Worm (Caenorhabditis elegans) whole organism, L4 larva: ENCODE measurements around the gene timp-1.

Source experiments
- D1046.2 ChIP-seq: fragments of 200-800 bp; sonication (Bioruptor generic); IDR thresholded peaks from 2 replicates; pipeline ENCODE4 v1.3.6; 2022; ENCODE audit warnings: missing genetic modification characterization, missing compliant biosample characterization
- T20F7.1 ChIP-seq: fragments of 200-800 bp; sonication (Bioruptor generic); optimal IDR thresholded peaks from 2 replicates; lab custom pipeline; 2018; ENCODE audit warnings: mild to moderate bottlenecking, missing genetic modification characterization, missing compliant biosample characterization
- T26A8.4 ChIP-seq: fragments of 200-800 bp; sonication (Bioruptor generic); IDR thresholded peaks from 2 replicates; pipeline ENCODE4 v1.3.6; 2022; ENCODE audit warnings: missing genetic modification characterization, missing compliant biosample characterization
- ZK337.2 ChIP-seq: fragments of 200-800 bp; sonication (Bioruptor generic); IDR thresholded peaks from 2 replicates; pipeline ENCODE4 v1.3.6; 2022; ENCODE audit warnings: missing genetic modification reagents, missing genetic modification characterization, missing compliant biosample characterization
- aha-1 ChIP-seq: fragments of 150-350 bp; peaks from one replicate; lab custom pipeline; 2014; ENCODE audit warnings: missing biosample characterization, missing genetic modification characterization
- arid-1 ChIP-seq: fragments of 200-800 bp; sonication (Bioruptor generic); conservative IDR thresholded peaks from 2 replicates; pipeline ENCODE4 v1.3.6; 2022; ENCODE audit warnings: missing genetic modification reagents, missing genetic modification characterization, missing compliant biosample characterization
- attf-4 ChIP-seq: sonication (generic microtip); optimal IDR thresholded peaks from 3 replicates; lab custom pipeline; 2017; ENCODE audit warnings: missing biosample characterization, missing genetic modification characterization
- ceh-20 ChIP-seq: fragments of 200-800 bp; sonication (Bioruptor generic); IDR thresholded peaks from 2 replicates; pipeline ENCODE4 v1.3.6; 2022; ENCODE audit warnings: missing genetic modification reagents, missing genetic modification characterization, missing compliant biosample characterization
- ceh-28 ChIP-seq: fragments of 150-350 bp; optimal IDR thresholded peaks from 2 replicates; lab custom pipeline; 2014; ENCODE audit warnings: missing biosample characterization, missing genetic modification reagents, missing genetic modification characterization
- ceh-32 ChIP-seq: sonication (generic microtip); optimal IDR thresholded peaks from 2 replicates; lab custom pipeline; 2016; ENCODE audit warnings: mild to moderate bottlenecking, missing genetic modification characterization, missing compliant biosample characterization; ENCODE audit not compliant: poor library complexity
- ceh-82 ChIP-seq: sonication (generic microtip); optimal IDR thresholded peaks from 2 replicates; lab custom pipeline; 2017; ENCODE audit warnings: missing biosample characterization, missing genetic modification characterization
- cey-2 ChIP-seq: sonication (generic microtip); optimal IDR thresholded peaks from 3 replicates; lab custom pipeline; 2017; ENCODE audit warnings: missing genetic modification characterization, mild to moderate bottlenecking, missing compliant biosample characterization, antibody characterized with exemption, borderline replicate concordance; ENCODE audit not compliant: insufficient read depth
- ctbp-1 ChIP-seq: fragments of 200-800 bp; sonication (Bioruptor generic); IDR thresholded peaks from 2 replicates; pipeline ENCODE4 v1.3.6; 2022; ENCODE audit warnings: missing genetic modification reagents, missing genetic modification characterization, missing compliant biosample characterization
- daf-16 ChIP-seq, 3 experiments: sonication (generic microtip); optimal IDR thresholded peaks; 2 replicates each; lab custom pipeline; 2016 to 2017; ENCODE audit warnings: missing genetic modification characterization in 3 of 3, missing genetic modification reagents in 3 of 3, mild to moderate bottlenecking in 2 of 3, missing compliant biosample characterization in 2 of 3, missing biosample characterization in 1 of 3, moderate library complexity in 1 of 3
- daf-19 ChIP-seq: fragments of 200-800 bp; sonication (Bioruptor generic); conservative IDR thresholded peaks from 2 replicates; pipeline ENCODE4 v1.3.6; 2022; ENCODE audit warnings: missing genetic modification characterization, missing compliant biosample characterization
- dmd-6 ChIP-seq: fragments of 200-800 bp; sonication (Bioruptor generic); IDR thresholded peaks from 2 replicates; pipeline ENCODE4 v1.3.6; 2022; ENCODE audit warnings: missing genetic modification reagents, missing genetic modification characterization, missing compliant biosample characterization
- dpl-1 ChIP-seq: fragments of 150-350 bp; optimal IDR thresholded peaks from 2 replicates; lab custom pipeline; 2014; ENCODE audit warnings: missing biosample characterization, missing genetic modification reagents, missing genetic modification characterization
- dve-1 ChIP-seq: sonication (generic microtip); optimal IDR thresholded peaks from 2 replicates; lab custom pipeline; 2017; ENCODE audit warnings: antibody characterized with exemption, mild to moderate bottlenecking, missing genetic modification characterization, missing compliant biosample characterization; ENCODE audit not compliant: insufficient read depth
- fkh-10 ChIP-seq: fragments of 150-350 bp; optimal IDR thresholded peaks from 2 replicates; lab custom pipeline; 2014; ENCODE audit warnings: missing biosample characterization, missing genetic modification reagents, missing genetic modification characterization
- lin-1 ChIP-seq: fragments of 200-800 bp; sonication (Bioruptor generic); IDR thresholded peaks from 2 replicates; pipeline ENCODE4 v1.3.6; 2022; ENCODE audit warnings: missing genetic modification reagents, missing genetic modification characterization, missing compliant biosample characterization
- lin-15B ChIP-seq: fragments of 150-350 bp; sonication (generic microtip); optimal IDR thresholded peaks from 3 replicates; lab custom pipeline; 2014; ENCODE audit warnings: missing biosample characterization, missing genetic modification characterization
- lin-38 ChIP-seq: fragments of 200-800 bp; sonication (Bioruptor generic); IDR thresholded peaks from 2 replicates; pipeline ENCODE4 v1.3.6; 2022; ENCODE audit warnings: missing genetic modification reagents, missing genetic modification characterization, missing compliant biosample characterization
- lir-3 ChIP-seq: sonication (generic microtip); optimal IDR thresholded peaks from 2 replicates; lab custom pipeline; 2016; ENCODE audit warnings: mild to moderate bottlenecking, missing genetic modification characterization, missing compliant biosample characterization
- mep-1 ChIP-seq: fragments of 150-350 bp; sonication (generic microtip); optimal IDR thresholded peaks from 3 replicates; lab custom pipeline; 2014; ENCODE audit warnings: missing biosample characterization, missing genetic modification characterization
- mes-2 ChIP-seq: sonication (generic microtip); optimal IDR thresholded peaks from 2 replicates; lab custom pipeline; 2016; ENCODE audit warnings: missing genotype, mild to moderate bottlenecking, missing genetic modification characterization, missing compliant biosample characterization; ENCODE audit not compliant: poor library complexity, severe bottlenecking
- mxl-2 ChIP-seq: fragments of 200-800 bp; sonication (Bioruptor generic); conservative IDR thresholded peaks from 2 replicates; pipeline ENCODE4 v1.3.6; 2022; ENCODE audit warnings: missing genetic modification reagents, missing genetic modification characterization, missing compliant biosample characterization
- nhr-111 ChIP-seq: fragments of 200-800 bp; sonication (Bioruptor generic); optimal IDR thresholded peaks from 2 replicates; lab custom pipeline; 2018; ENCODE audit warnings: mild to moderate bottlenecking, missing genetic modification characterization, missing compliant biosample characterization
- nhr-28 ChIP-seq: fragments of 150-350 bp; optimal IDR thresholded peaks from 2 replicates; lab custom pipeline; 2014; ENCODE audit warnings: missing biosample characterization, missing genetic modification characterization
- nhr-42 ChIP-seq: fragments of 200-800 bp; sonication (Bioruptor generic); IDR thresholded peaks from 2 replicates; pipeline ENCODE4 v1.3.6; 2022; ENCODE audit warnings: missing genetic modification characterization, missing compliant biosample characterization
- nhr-48 ChIP-seq: sonication (generic microtip); optimal IDR thresholded peaks from 2 replicates; lab custom pipeline; 2016; ENCODE audit warnings: mild to moderate bottlenecking, missing genetic modification characterization, missing compliant biosample characterization
- nhr-77 ChIP-seq: fragments of 150-350 bp; optimal IDR thresholded peaks from 2 replicates; lab custom pipeline; 2014; ENCODE audit warnings: missing biosample characterization, missing genetic modification characterization
- php-3 ChIP-seq: fragments of 200-800 bp; sonication (Bioruptor generic); IDR thresholded peaks from 2 replicates; pipeline ENCODE4 v1.3.6; 2022; ENCODE audit warnings: missing genetic modification reagents, missing genetic modification characterization, missing compliant biosample characterization
- pqm-1 ChIP-seq: sonication (generic microtip); optimal IDR thresholded peaks from 2 replicates; lab custom pipeline; 2017; ENCODE audit warnings: missing biosample characterization, missing genetic modification characterization
- rbr-2 ChIP-seq: sonication (generic microtip); optimal IDR thresholded peaks from 2 replicates; lab custom pipeline; 2016; ENCODE audit warnings: missing genotype, missing genetic modification characterization, missing compliant biosample characterization
- sdz-12 ChIP-seq: fragments of 200-800 bp; sonication (Bioruptor generic); optimal IDR thresholded peaks from 2 replicates; lab custom pipeline; 2018; ENCODE audit warnings: mild to moderate bottlenecking, missing genetic modification characterization, missing compliant biosample characterization
- skn-1 ChIP-seq: fragments of 150-350 bp; optimal IDR thresholded peaks from 2 replicates; lab custom pipeline; 2014; ENCODE audit warnings: missing biosample characterization, missing genetic modification characterization
- snpc-4 ChIP-seq: fragments of 150-350 bp; optimal IDR thresholded peaks from 2 replicates; lab custom pipeline; 2014; ENCODE audit warnings: missing biosample characterization, missing genetic modification characterization
- spr-3 ChIP-seq: fragments of 200-800 bp; sonication (Bioruptor generic); optimal IDR thresholded peaks from 2 replicates; lab custom pipeline; 2018; ENCODE audit warnings: mild to moderate bottlenecking, missing genetic modification characterization, missing compliant biosample characterization
- tag-97 ChIP-seq: fragments of 200-800 bp; sonication (Bioruptor generic); IDR thresholded peaks from 2 replicates; pipeline ENCODE4 v1.3.6; 2022; ENCODE audit warnings: missing genetic modification characterization, missing compliant biosample characterization
- unc-130 ChIP-seq: sonication (generic microtip); optimal IDR thresholded peaks from 2 replicates; lab custom pipeline; 2016; ENCODE audit warnings: missing genetic modification reagents, missing genetic modification characterization, missing compliant biosample characterization
- unc-39 ChIP-seq: sonication (generic microtip); optimal IDR thresholded peaks from 2 replicates; lab custom pipeline; 2017; ENCODE audit warnings: missing biosample characterization, missing genetic modification characterization
- unc-62 ChIP-seq, 3 experiments: fragments of 150-350 bp in 1 of 3; sonication (generic microtip); optimal IDR thresholded peaks in 2 of 3; peaks in 1 of 3; 1 replicate in 1 of 3; 2 replicates in 2 of 3; lab custom pipeline; 2014 to 2017; ENCODE audit warnings: missing biosample characterization in 3 of 3, missing genetic modification characterization in 3 of 3, missing genetic modification reagents in 3 of 3, missing genotype in 1 of 3
- zag-1 ChIP-seq: fragments of 150-350 bp; optimal IDR thresholded peaks from 2 replicates; lab custom pipeline; 2014; ENCODE audit warnings: missing biosample characterization, missing genetic modification characterization
- zfp-3 ChIP-seq: fragments of 200-800 bp; sonication (Bioruptor generic); conservative IDR thresholded peaks from 2 replicates; pipeline ENCODE4 v1.3.6; 2022; ENCODE audit warnings: missing genetic modification reagents, missing genetic modification characterization, missing compliant biosample characterization
- ztf-7 ChIP-seq: fragments of 150-350 bp; optimal IDR thresholded peaks from 2 replicates; lab custom pipeline; 2014; ENCODE audit warnings: missing biosample characterization, missing genetic modification characterization

The timp-1 gene

DNA sequence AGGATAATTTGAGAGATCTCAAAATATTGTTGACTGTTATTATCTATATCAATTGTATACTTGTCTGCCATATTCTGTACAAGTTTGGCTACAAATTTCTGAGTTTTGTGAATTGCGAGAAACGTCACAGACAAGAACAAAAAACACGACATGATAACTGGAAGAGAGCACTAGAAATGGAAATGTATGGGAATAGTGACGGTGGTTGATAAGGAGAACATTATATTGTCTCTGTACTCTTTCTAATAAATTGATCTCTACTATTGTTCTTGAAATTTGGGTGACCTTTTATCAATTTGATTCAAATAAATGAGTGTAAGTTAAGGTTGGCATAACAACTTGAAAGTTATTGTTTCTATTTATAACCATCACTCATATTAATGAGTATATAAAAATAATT, 5.8 kb downstream of the timp-1 start (continued):
- TF ChIP-seq fkh-10 = no peak
- no peak for TF ChIP-seq nhr-42 (GFP tag; lab: Robert Waterston, UW)
- no peak for TF ChIP-seq lin-15B (tag; lab: Kevin White, UChicago)
- no peak for TF ChIP-seq attf-4
- no peak for TF ChIP-seq ZK337.2 (GFP tag; lab: Robert Waterston, UW)
- peak; percentile 9 for TF ChIP-seq nhr-48 (tag; lab: Kevin White, UChicago)
- no peak for TF ChIP-seq lin-1
- no peak for TF ChIP-seq D1046.2 (GFP tag; lab: Robert Waterston, UW)
- peak; percentile 92 for TF ChIP-seq pqm-1
- TF ChIP-seq lir-3 = no peak
- TF ChIP-seq T26A8.4 (GFP tag; lab: Robert Waterston, UW) = no peak
- TF ChIP-seq aha-1 (tag; lab: Kevin White, UChicago) = no peak
- peak; percentile 68 for TF ChIP-seq nhr-28 (tag; lab: Kevin White, UChicago)
- no peak for TF ChIP-seq daf-16 (GFP tag; optimal IDR thresholded peaks at IDR 0.05; lab: Kevin White, UChicago)
- peak; percentile 79 for TF ChIP-seq daf-16 (tag; optimal IDR thresholded peaks at IDR 0.05; lab: Kevin White, UChicago)
- no peak for TF ChIP-seq unc-130
- TF ChIP-seq zag-1 (tag; lab: Kevin White, UChicago) = no peak
- TF ChIP-seq nhr-77 (tag; lab: Kevin White, UChicago) = no peak
- TF ChIP-seq dve-1 (tag; lab: Kevin White, UChicago) = peak; percentile 51
- TF ChIP-seq lin-38 (GFP tag; lab: Robert Waterston, UW) = no peak

DNA sequence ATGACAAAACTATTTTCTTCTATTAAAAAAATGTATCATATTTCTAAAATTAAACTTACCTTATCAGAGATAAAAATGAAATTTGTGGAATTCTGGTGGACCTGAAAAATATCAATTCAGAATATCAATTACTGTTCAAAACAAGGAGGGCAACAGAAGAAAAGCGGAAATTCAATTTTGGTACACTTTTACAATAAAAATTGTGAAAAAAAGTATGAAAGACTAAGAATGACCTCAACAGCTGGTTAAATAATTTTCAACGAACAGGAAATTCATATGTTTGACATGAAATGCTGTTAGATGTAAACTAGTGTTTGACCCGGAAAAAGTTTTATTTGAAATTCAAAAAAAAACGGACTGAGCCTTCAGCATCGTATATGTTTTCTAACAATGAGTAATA, 6.8 kb downstream of the timp-1 start, which contains the start of gene K07C11.7:
K07C11.7 (minus strand) TSS at position 101 of the 400 bp plus-strand sequence.
- TF ChIP-seq dmd-6 (GFP tag; lab: Robert Waterston, UW) = no peak
- no peak for TF ChIP-seq nhr-111 (GFP tag; lab: Kevin White, UChicago)
- no peak for TF ChIP-seq daf-19 (GFP tag; lab: Robert Waterston, UW)
- TF ChIP-seq ceh-32 (tag; lab: Kevin White, UChicago) = no peak
- no peak for TF ChIP-seq lir-3
- no peak for TF ChIP-seq ZK337.2 (GFP tag; lab: Robert Waterston, UW)
- no peak for TF ChIP-seq ctbp-1 (GFP tag; lab: Robert Waterston, UW)
- TF ChIP-seq attf-4 = no peak
- no peak for TF ChIP-seq unc-62 (GFP tag; optimal IDR thresholded peaks at IDR 0.05 in 1 of 2; lab: Kevin White, UChicago)
- TF ChIP-seq unc-62 (tag; optimal IDR thresholded peaks at IDR 0.05; lab: Kevin White, UChicago) = no peak
- TF ChIP-seq zfp-3 = no peak
- no peak for TF ChIP-seq mxl-2
- TF ChIP-seq skn-1 (tag; lab: Kevin White, UChicago) = no peak
- no peak for TF ChIP-seq unc-39 (tag; lab: Kevin White, UChicago)

DNA sequence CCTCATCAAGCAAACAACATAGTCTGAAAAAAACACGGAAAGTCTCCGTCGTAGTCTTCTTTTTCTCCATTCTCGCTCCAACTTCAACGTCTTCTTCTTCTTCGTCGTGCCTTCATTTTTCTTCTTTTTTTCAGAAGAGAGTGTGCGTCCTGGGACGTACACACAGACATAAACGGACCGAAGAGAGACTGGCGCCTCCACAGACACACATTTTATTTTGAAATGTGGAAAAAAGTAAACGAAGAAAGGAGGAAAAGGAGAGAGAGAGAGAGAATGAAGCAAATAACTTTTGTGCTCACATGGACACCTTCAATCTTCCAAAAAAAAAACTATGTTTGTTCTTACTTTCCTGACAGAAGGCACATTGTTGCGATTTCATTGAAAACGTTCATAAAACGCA, 8.1 kb downstream of the timp-1 start:
- TF ChIP-seq aha-1 (tag; lab: Kevin White, UChicago) (peak; percentile 68), rbr-2 (peak; percentile 5), fkh-10 (no peak), snpc-4 (tag; lab: Kevin White, UChicago) (no peak), lin-38 (GFP tag; lab: Robert Waterston, UW) (0 out of 2 replicates have a peak, but pooled peaks have one; percentile 7), daf-19 (GFP tag; lab: Robert Waterston, UW) (no peak), unc-62 (GFP tag; optimal IDR thresholded peaks at IDR 0.05 in 1 of 2; lab: Kevin White, UChicago) (peak in 1 of 2 experiments; percentile 48), unc-62 (tag; optimal IDR thresholded peaks at IDR 0.05; lab: Kevin White, UChicago) (no peak), mep-1 (tag; lab: Kevin White, UChicago) (peak; percentile 12), mes-2 (tag; lab: Kevin White, UChicago) (peak; percentile 32)

DNA sequence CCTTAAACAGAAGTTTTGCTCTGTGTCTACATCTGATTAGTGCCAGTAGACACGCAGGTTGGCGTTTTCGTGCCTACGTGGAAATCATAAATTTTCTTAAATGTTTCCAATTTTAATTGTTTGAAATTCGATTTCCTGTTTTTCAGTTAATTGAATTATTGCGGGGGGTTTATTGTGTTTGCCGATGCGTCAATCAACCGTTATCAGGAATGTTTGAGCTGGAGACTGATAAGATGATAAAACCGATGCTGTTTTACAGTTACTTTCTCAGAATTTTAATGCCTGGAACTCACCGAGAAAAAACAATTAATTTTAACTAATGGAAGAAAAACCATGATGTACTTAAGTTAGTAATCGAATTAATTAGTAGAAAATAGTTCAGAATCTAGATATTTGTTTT, 10.1 kb downstream of the timp-1 start:
- no peak for TF ChIP-seq cey-2 (tag; lab: Kevin White, UChicago)
- no peak for TF ChIP-seq mes-2 (tag; lab: Kevin White, UChicago)
- TF ChIP-seq tag-97 (GFP tag; lab: Robert Waterston, UW) = no peak
- no peak for TF ChIP-seq ceh-28 (tag; lab: Kevin White, UChicago)
- peak; percentile 66 for TF ChIP-seq pqm-1
- no peak for TF ChIP-seq T20F7.1 (GFP tag; lab: Kevin White, UChicago)
- peak; percentile 53 for TF ChIP-seq lin-1
- TF ChIP-seq php-3 (GFP tag; lab: Robert Waterston, UW) = peak; percentile 77
- no peak for TF ChIP-seq dpl-1 (GFP tag; lab: Kevin White, UChicago)
- TF ChIP-seq ceh-82 (tag; lab: Kevin White, UChicago) = no peak
- no peak for TF ChIP-seq sdz-12 (GFP tag; lab: Kevin White, UChicago)
- TF ChIP-seq ceh-20 (GFP tag; lab: Robert Waterston, UW) = no peak; the same call in 1 of the 2 replicates
- TF ChIP-seq lin-38 (GFP tag; lab: Robert Waterston, UW) = no peak
- TF ChIP-seq arid-1 (GFP tag; lab: Robert Waterston, UW) = no peak
- TF ChIP-seq ztf-7 (tag; lab: Kevin White, UChicago) = no peak
- TF ChIP-seq ctbp-1 (GFP tag; lab: Robert Waterston, UW) = no peak
- TF ChIP-seq spr-3 (GFP tag; lab: Kevin White, UChicago) = no peak
